Worm (Caenorhabditis elegans): ENCODE results near the gene T20D4.3.

DNA sequence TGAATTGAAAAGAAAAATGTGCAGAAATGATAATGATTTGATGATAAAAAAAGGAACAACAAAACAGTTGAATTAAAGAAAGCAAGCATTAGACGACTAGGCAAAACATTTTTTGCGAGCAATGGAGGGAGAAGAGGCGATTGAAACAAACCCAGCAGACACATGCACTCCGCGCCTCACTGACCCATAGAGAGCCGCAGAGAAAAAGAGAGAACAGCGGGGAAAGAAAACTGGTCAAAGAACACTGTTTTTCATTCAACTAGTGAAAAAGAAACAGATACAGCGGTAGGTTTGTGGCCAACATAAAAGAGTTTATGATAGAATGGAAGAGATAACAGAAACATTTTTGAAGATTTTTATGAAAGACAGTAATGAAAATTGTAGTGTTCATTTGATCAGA lies 29.7 kb upstream of the T20D4.3 start:
- TF ChIP-seq mdl-1 (tag; optimal IDR thresholded peaks at IDR 0.05) (no peak), hpl-2 (GFP tag; optimal IDR thresholded peaks at IDR 0.05) (no peak), lin-39 (tag; optimal IDR thresholded peaks at IDR 0.05) (no peak), unc-62 (GFP tag; optimal IDR thresholded peaks at IDR 0.05) (no peak), unc-130 (tag; optimal IDR thresholded peaks at IDR 0.05) (no peak), nhr-19 (GFP tag; conservative IDR thresholded peaks at IDR 0.05) (peak; percentile 53), zag-1 (tag; optimal IDR thresholded peaks at IDR 0.05) (no peak), pax-3 (tag; optimal IDR thresholded peaks at IDR 0.05) (no peak), elt-3 (tag; optimal IDR thresholded peaks at IDR 0.05) (no peak), nhr-237 (tag; optimal IDR thresholded peaks at IDR 0.05) (no peak), alr-1 (tag; optimal IDR thresholded peaks at IDR 0.05; ENCODE audit: borderline replicate concordance) (no peak), snpc-4 (tag; optimal IDR thresholded peaks at IDR 0.05) (no peak)
